Fruit fly (Drosophila melanogaster): ENCODE results near the gene CG15533.

CG15533 gene

dm6 chr3R:30424993-30425392 is 3.6 kb upstream of the CG15533 start, which contains the start of gene CG15536 (continued):
- TF ChIP-seq inv (GFP tag; IDR thresholded peaks at IDR 0.05; ENCODE audit: partially characterized antibody) (peak; percentile 35), btn (GFP tag; optimal IDR thresholded peaks at IDR 0.05) (no peak), Dll (GFP tag; IDR thresholded peaks at IDR 0.05; ENCODE audit: partially characterized antibody) (peak; percentile 65; the same call in 3 of the 4 replicates), cad (GFP tag; optimal IDR thresholded peaks at IDR 0.05) (no peak), jing (GFP tag; optimal IDR thresholded peaks at IDR 0.05) (no peak), D19A (tag; optimal IDR thresholded peaks at IDR 0.05) (no peak), Lim3 (GFP tag; IDR thresholded peaks at IDR 0.05) (no peak), tap (tag; optimal IDR thresholded peaks at IDR 0.05) (no peak), HmgZ (tag; optimal IDR thresholded peaks at IDR 0.05) (peak; percentile 13), Mad (GFP tag; optimal IDR thresholded peaks at IDR 0.05) (no peak), CG2120 (GFP tag; optimal IDR thresholded peaks at IDR 0.05) (no peak), bcd (GFP tag; optimal IDR thresholded peaks at IDR 0.05) (no peak), CG31388 (GFP tag; optimal IDR thresholded peaks at IDR 0.05) (no peak), Mes4 (GFP tag; optimal IDR thresholded peaks at IDR 0.05) (no peak), CG17568 (GFP tag; optimal IDR thresholded peaks at IDR 0.05) (no peak), jumu (GFP tag; optimal IDR thresholded peaks at IDR 0.05) (no peak), Mrtf (GFP tag; IDR thresholded peaks at IDR 0.05) (no peak), Taf1 (GFP tag; IDR thresholded peaks at IDR 0.05) (no peak), CG13775 (GFP tag; optimal IDR thresholded peaks at IDR 0.05) (no peak), CG14860 (GFP tag; IDR thresholded peaks at IDR 0.05; ENCODE audit: partially characterized antibody) (peak; percentile 60), CG9437 (GFP tag; optimal IDR thresholded peaks at IDR 0.05) (no peak), pnt (GFP tag; optimal IDR thresholded peaks at IDR 0.05) (no peak), CG33213 (GFP tag; optimal IDR thresholded peaks at IDR 0.05) (no peak), CG8924 (tag; optimal IDR thresholded peaks at IDR 0.05) (no peak), CG32767 (GFP tag; IDR thresholded peaks at IDR 0.05) (no peak), exex (tag; optimal IDR thresholded peaks at IDR 0.05) (no peak), CG32772 (GFP tag; IDR thresholded peaks at IDR 0.05) (no peak), CG4617 (GFP tag; optimal IDR thresholded peaks at IDR 0.05; ENCODE audit: borderline replicate concordance) (peak; percentile 21), Eip74EF (GFP tag; optimal IDR thresholded peaks at IDR 0.05) (no peak), CG12155 (GFP tag; optimal IDR thresholded peaks at IDR 0.05) (no peak), CG8281 (tag; optimal IDR thresholded peaks at IDR 0.05) (no peak), shn (GFP tag; optimal IDR thresholded peaks at IDR 0.05) (no peak), CG10565 (GFP tag; optimal IDR thresholded peaks at IDR 0.05) (no peak), Dek (tag; optimal IDR thresholded peaks at IDR 0.05) (no peak), Gug (GFP tag; IDR thresholded peaks at IDR 0.05) (no peak), Nf-YB (GFP tag; optimal IDR thresholded peaks at IDR 0.05) (no peak), CG17912 (GFP tag; optimal IDR thresholded peaks at IDR 0.05) (no peak), MESR4 (GFP tag; optimal IDR thresholded peaks at IDR 0.05) (peak; percentile 36), CG12744 (GFP tag; optimal IDR thresholded peaks at IDR 0.05) (no peak), fru (optimal IDR thresholded peaks at IDR 0.05) (no peak), Sin3A (optimal IDR thresholded peaks at IDR 0.05) (no peak), Sox102F (GFP tag; optimal IDR thresholded peaks at IDR 0.05) (no peak), hth (optimal IDR thresholded peaks at IDR 0.05) (no peak), luna (GFP tag; optimal IDR thresholded peaks at IDR 0.05) (no peak), ems (GFP tag; optimal IDR thresholded peaks at IDR 0.05) (no peak), Dip3 (GFP tag; optimal IDR thresholded peaks at IDR 0.05) (no peak), ab (GFP tag; optimal IDR thresholded peaks at IDR 0.05) (no peak), CG15073 (GFP tag; optimal IDR thresholded peaks at IDR 0.05) (no peak), CG11456 (GFP tag; IDR thresholded peaks at IDR 0.05) (no peak), gfzf (GFP tag; optimal IDR thresholded peaks at IDR 0.05) (peak; percentile 22), NfI (GFP tag; optimal IDR thresholded peaks at IDR 0.05) (peak; percentile 0), CG4424 (GFP tag; optimal IDR thresholded peaks at IDR 0.05) (no peak), CG18764 (GFP tag; optimal IDR thresholded peaks at IDR 0.05) (no peak)

All from whole organism, embryonic.